Worm (Caenorhabditis elegans): ENCODE data around the gene spt-4.
A peak's percentile ranks its signal among the peaks of the same experiment; 100 is the strongest.

The spt-4 gene

ce11 chrIII:21276-21675 lies 48.3 kb downstream of the spt-4 start:
- peak; percentile 68 for TF ChIP-seq set-16 (GFP tag; IDR thresholded peaks at IDR 0.05)
- TF ChIP-seq dmd-8 (GFP tag; IDR thresholded peaks at IDR 0.05): no peak

- TF ChIP-seq unc-39 (tag; optimal IDR thresholded peaks at IDR 0.05) (no peak), nhr-102 (tag; optimal IDR thresholded peaks at IDR 0.05) (no peak), zag-1 (tag; optimal IDR thresholded peaks at IDR 0.05) (no peak), mxl-2 (GFP tag; conservative IDR thresholded peaks at IDR 0.05) (no peak), aly-2 (tag; optimal IDR thresholded peaks at IDR 0.05) (no peak), aha-1 (tag) (no peak), egl-27 (tag; optimal IDR thresholded peaks at IDR 0.05) (no peak), unc-130 (GFP tag; optimal IDR thresholded peaks at IDR 0.05) (no peak), ZK546.5 (tag; optimal IDR thresholded peaks at IDR 0.05) (no peak)
Observed at ce11 chrIII:19509-19908, 50.0 kb downstream of the spt-4 start, which contains the start of gene H10E21.4. Gene H10E21.4, minus strand, starts transcription at chrIII:19675.
